Worm (Caenorhabditis elegans) whole organism, late embryonic: Measurements from ENCODE around the gene T04C12.7.

Source experiments
- C08G9.2 ChIP-seq: sonication (generic microtip); optimal IDR thresholded peaks from 2 replicates; lab custom pipeline; 2016; ENCODE audit warnings: mild to moderate bottlenecking, missing genetic modification characterization, moderate library complexity, missing compliant biosample characterization
- K02D7.2 ChIP-seq: sonication (generic microtip); optimal IDR thresholded peaks from 2 replicates; lab custom pipeline; 2017; ENCODE audit warnings: mild to moderate bottlenecking, missing genetic modification characterization, missing compliant biosample characterization
- T23F11.4 ChIP-seq: fragments of 200-800 bp; sonication (Bioruptor generic); optimal IDR thresholded peaks from 2 replicates; lab custom pipeline; 2018; ENCODE audit warnings: mild to moderate bottlenecking, missing genetic modification characterization, missing compliant biosample characterization
- ceh-14 ChIP-seq: sonication (generic microtip); optimal IDR thresholded peaks from 2 replicates; lab custom pipeline; 2016; ENCODE audit warnings: missing genotype, missing genetic modification characterization, missing compliant biosample characterization
- ceh-22 ChIP-seq: sonication (generic microtip); optimal IDR thresholded peaks from 2 replicates; lab custom pipeline; 2017; ENCODE audit warnings: missing biosample characterization, missing genetic modification characterization
- ceh-24 ChIP-seq: sonication (generic microtip); optimal IDR thresholded peaks from 2 replicates; lab custom pipeline; 2016; ENCODE audit warnings: mild to moderate bottlenecking, missing genetic modification characterization, missing compliant biosample characterization
- ceh-30 ChIP-seq: fragments of 150-350 bp; optimal IDR thresholded peaks from 2 replicates; lab custom pipeline; 2014; ENCODE audit warnings: missing biosample characterization, missing genetic modification characterization
- ceh-34 ChIP-seq: sonication (generic microtip); optimal IDR thresholded peaks from 2 replicates; lab custom pipeline; 2016; ENCODE audit warnings: mild to moderate bottlenecking, missing genetic modification characterization, missing compliant biosample characterization
- ceh-45 ChIP-seq: fragments of 200-800 bp; sonication (Bioruptor generic); IDR thresholded peaks from 2 replicates; pipeline ENCODE4 v1.3.6; 2022; ENCODE audit warnings: missing genetic modification reagents, missing genetic modification characterization, missing compliant biosample characterization
- ceh-48 ChIP-seq: sonication (generic microtip); optimal IDR thresholded peaks from 2 replicates; lab custom pipeline; 2016; ENCODE audit warnings: missing genetic modification characterization, inconsistent platforms, missing compliant biosample characterization
- ceh-6 ChIP-seq: fragments of 200-800 bp; sonication (Bioruptor generic); optimal IDR thresholded peaks from 2 replicates; lab custom pipeline; 2018; ENCODE audit warnings: mild to moderate bottlenecking, missing genetic modification characterization, missing compliant biosample characterization
- che-1 ChIP-seq: sonication (generic microtip); optimal IDR thresholded peaks from 2 replicates; lab custom pipeline; 2016; ENCODE audit warnings: mild to moderate bottlenecking, missing genetic modification characterization, missing compliant biosample characterization
- eyg-1 ChIP-seq: sonication (generic microtip); optimal IDR thresholded peaks from 2 replicates; lab custom pipeline; 2016; ENCODE audit warnings: missing genotype, missing genetic modification characterization, missing compliant biosample characterization
- fax-1 ChIP-seq: sonication (generic microtip); optimal IDR thresholded peaks from 2 replicates; lab custom pipeline; 2016; ENCODE audit warnings: missing genotype, missing genetic modification characterization, missing compliant biosample characterization
- fkh-6 ChIP-seq: sonication (generic microtip); optimal IDR thresholded peaks from 2 replicates; lab custom pipeline; 2016; ENCODE audit warnings: missing genetic modification characterization, missing compliant biosample characterization
- hlh-13 ChIP-seq: fragments of 200-800 bp; sonication (Bioruptor generic); optimal IDR thresholded peaks from 2 replicates; lab custom pipeline; 2018; ENCODE audit warnings: mild to moderate bottlenecking, missing genetic modification characterization, missing compliant biosample characterization
- hlh-6 ChIP-seq: sonication (generic microtip); optimal IDR thresholded peaks from 2 replicates; lab custom pipeline; 2016; ENCODE audit warnings: missing genotype, missing genetic modification characterization, missing compliant biosample characterization
- hlh-8 ChIP-seq: sonication (generic microtip); optimal IDR thresholded peaks from 2 replicates; lab custom pipeline; 2016; ENCODE audit warnings: missing genotype, missing genetic modification characterization, missing compliant biosample characterization
- lim-6 ChIP-seq: sonication (generic microtip); optimal IDR thresholded peaks from 2 replicates; lab custom pipeline; 2016; ENCODE audit warnings: missing genetic modification characterization, missing compliant biosample characterization
- madf-2 ChIP-seq: sonication (generic microtip); optimal IDR thresholded peaks from 2 replicates; lab custom pipeline; 2017; ENCODE audit warnings: missing genetic modification characterization, missing compliant biosample characterization
- mec-3 ChIP-seq: sonication (generic microtip); optimal IDR thresholded peaks from 2 replicates; lab custom pipeline; 2016; ENCODE audit warnings: borderline replicate concordance, missing genetic modification characterization, missing compliant biosample characterization
- nfya-1 ChIP-seq: sonication (generic microtip); optimal IDR thresholded peaks from 2 replicates; lab custom pipeline; 2017; ENCODE audit warnings: missing genetic modification characterization, mild to moderate bottlenecking, missing compliant biosample characterization, antibody characterized with exemption, moderate library complexity
- nhr-232 ChIP-seq: sonication (generic microtip); optimal IDR thresholded peaks from 2 replicates; lab custom pipeline; 2016; ENCODE audit warnings: missing genetic modification characterization, missing compliant biosample characterization
- odd-2 ChIP-seq: sonication (generic microtip); optimal IDR thresholded peaks from 2 replicates; lab custom pipeline; 2017; ENCODE audit warnings: antibody characterized with exemption, mild to moderate bottlenecking, missing genetic modification characterization, missing compliant biosample characterization
- pag-3 ChIP-seq: sonication (generic microtip); optimal IDR thresholded peaks from 2 replicates; lab custom pipeline; 2016; ENCODE audit warnings: missing compliant biosample characterization, missing genetic modification characterization, borderline replicate concordance
- pat-9 ChIP-seq: fragments of 200-800 bp; sonication (Bioruptor generic); optimal IDR thresholded peaks from 2 replicates; lab custom pipeline; 2018; ENCODE audit warnings: mild to moderate bottlenecking, missing genetic modification characterization, moderate library complexity, missing compliant biosample characterization
- pax-1 ChIP-seq: fragments of 150-350 bp; optimal IDR thresholded peaks from 2 replicates; lab custom pipeline; 2014; ENCODE audit warnings: missing biosample characterization, missing genetic modification characterization
- pros-1 ChIP-seq: fragments of 150-350 bp; optimal IDR thresholded peaks from 2 replicates; lab custom pipeline; 2014; ENCODE audit warnings: missing biosample characterization, missing genetic modification reagents, missing genetic modification characterization
- ref-2 ChIP-seq: sonication (generic microtip); optimal IDR thresholded peaks from 2 replicates; lab custom pipeline; 2016; ENCODE audit warnings: missing genetic modification characterization, missing compliant biosample characterization
- sox-2 ChIP-seq: fragments of 200-800 bp; sonication (Bioruptor generic); IDR thresholded peaks from 2 replicates; pipeline ENCODE4 v1.3.6; 2022; ENCODE audit warnings: missing genetic modification reagents, missing genetic modification characterization, missing compliant biosample characterization
- tbx-2 ChIP-seq: sonication (generic microtip); optimal IDR thresholded peaks from 2 replicates; lab custom pipeline; 2016; ENCODE audit warnings: missing genetic modification characterization, missing compliant biosample characterization
- unc-3 ChIP-seq, 2 experiments: fragments of 200-800 bp in 1 of 2; sonication (Bioruptor generic) in 1 of 2; sonication (generic microtip) in 1 of 2; conservative IDR thresholded peaks in 1 of 2; optimal IDR thresholded peaks in 1 of 2; 2 replicates each; pipeline versions ENCODE4 v1.3.6 to Lab custom; 2016 to 2022; ENCODE audit warnings: missing compliant biosample characterization in 2 of 2, missing genetic modification characterization in 2 of 2, missing genetic modification reagents in 1 of 2
- zip-5 ChIP-seq: sonication (generic microtip); optimal IDR thresholded peaks from 2 replicates; lab custom pipeline; 2016; ENCODE audit warnings: missing genetic modification characterization, missing compliant biosample characterization
- ztf-16 ChIP-seq: sonication (generic microtip); optimal IDR thresholded peaks from 2 replicates; lab custom pipeline; 2017; ENCODE audit warnings: missing genetic modification characterization, missing compliant biosample characterization

T04C12.7 gene

ce11 chrV:11013179-11013578 is 40.7 kb upstream of the T04C12.7 start:
- no peak for TF ChIP-seq ceh-45 (GFP tag; lab: Robert Waterston, UW)
- TF ChIP-seq mec-3: no peak
- no peak for TF ChIP-seq madf-2
- TF ChIP-seq nfya-1 (tag; lab: Kevin White, UChicago): no peak
- TF ChIP-seq pros-1: no peak
- TF ChIP-seq odd-2 (tag; lab: Kevin White, UChicago): no peak
- no peak for TF ChIP-seq nhr-232 (tag; lab: Kevin White, UChicago)
- TF ChIP-seq ceh-24: no peak
- no peak for TF ChIP-seq ceh-14
- TF ChIP-seq lim-6 (tag; lab: Kevin White, UChicago): no peak

- no peak for TF ChIP-seq fkh-6 (tag; lab: Kevin White, UChicago)
- TF ChIP-seq ceh-6 (GFP tag; lab: Kevin White, UChicago): no peak
- TF ChIP-seq ceh-48 (tag; lab: Kevin White, UChicago): no peak
- no peak for TF ChIP-seq hlh-6 (tag; lab: Kevin White, UChicago)
- TF ChIP-seq ceh-30 (tag; lab: Kevin White, UChicago): no peak
- no peak for TF ChIP-seq ceh-22 (tag; lab: Kevin White, UChicago)
- TF ChIP-seq ceh-24: no peak
- TF ChIP-seq nfya-1 (tag; lab: Kevin White, UChicago): no peak
These were observed 39.2 kb upstream of the T04C12.7 start for ce11 chrV:11014758-11015157.

DNA sequence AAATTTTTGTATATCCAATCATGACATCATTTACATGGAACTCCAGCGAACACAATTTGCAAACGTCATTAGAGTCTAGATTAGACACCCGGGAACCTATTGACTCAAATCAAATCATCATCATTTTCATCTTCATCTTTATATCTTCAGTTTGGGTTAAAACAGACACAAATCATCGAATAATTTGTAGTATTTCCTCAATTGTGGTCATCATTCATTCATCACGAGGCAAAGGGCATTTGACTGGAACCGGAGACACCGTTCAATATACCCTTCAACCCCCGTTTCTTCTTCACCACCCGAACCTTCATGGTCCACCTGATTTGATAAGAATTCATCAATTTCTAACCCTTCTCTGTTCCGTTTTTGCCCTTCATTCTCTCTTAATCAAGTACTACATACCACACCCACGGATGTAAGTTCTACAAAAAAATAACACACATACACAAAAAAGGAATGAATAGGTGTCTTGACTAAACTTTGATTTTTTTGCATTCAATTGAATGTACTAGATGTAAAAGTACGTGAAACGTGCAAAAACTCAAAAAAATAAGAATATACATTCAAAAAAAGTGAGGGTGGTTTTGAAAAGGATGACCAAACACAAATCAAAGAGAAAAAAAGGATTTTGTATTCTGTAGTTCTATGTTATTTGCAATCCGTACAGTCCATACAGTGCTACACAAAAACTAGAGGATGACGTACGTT is 36.9 kb upstream of the T04C12.7 start:
- no peak for TF ChIP-seq pros-1
- TF ChIP-seq ztf-16 (tag; lab: Kevin White, UChicago): no peak
- no peak for TF ChIP-seq K02D7.2
- no peak for TF ChIP-seq zip-5 (tag; lab: Kevin White, UChicago)
- no peak for TF ChIP-seq pax-1 (tag; lab: Kevin White, UChicago)
- TF ChIP-seq che-1 (tag; lab: Kevin White, UChicago): no peak
- TF ChIP-seq ref-2 (tag; lab: Kevin White, UChicago): no peak
- no peak for TF ChIP-seq pag-3 (tag; lab: Kevin White, UChicago)
- no peak for TF ChIP-seq unc-3 (GFP tag; conservative IDR thresholded peaks at IDR 0.05; lab: Robert Waterston, UW)
- TF ChIP-seq unc-3 (tag; optimal IDR thresholded peaks at IDR 0.05; lab: Kevin White, UChicago): no peak
- TF ChIP-seq hlh-13 (GFP tag; lab: Kevin White, UChicago): no peak
- TF ChIP-seq ceh-24: no peak
- TF ChIP-seq ceh-48 (tag; lab: Kevin White, UChicago): no peak
- TF ChIP-seq C08G9.2 (tag; lab: Kevin White, UChicago): no peak

DNA sequence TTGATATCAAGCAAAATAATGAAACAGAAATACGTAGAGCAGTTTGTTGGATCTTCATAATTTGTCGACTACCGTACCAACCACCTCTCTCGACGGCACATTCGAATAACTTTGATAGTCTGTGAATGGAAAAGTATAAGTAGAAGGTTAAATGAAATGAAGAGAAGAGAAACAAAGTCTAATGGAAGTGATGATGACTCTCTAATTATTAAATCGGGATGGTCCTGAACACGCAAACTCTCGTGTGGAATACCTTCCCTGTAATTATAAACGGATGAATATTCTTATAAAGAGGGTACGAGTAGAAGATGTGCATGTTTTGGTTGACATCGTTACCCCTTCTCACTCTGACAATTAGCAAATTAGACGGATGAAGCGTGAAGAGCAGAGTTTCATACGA is 31.1 kb upstream of the T04C12.7 start, which contains the start of the genes C13G3.12 and hot-6:
Gene C13G3.12 (minus strand): TSS at position 101 of the 400 bp plus-strand sequence.
Gene hot-6 (minus strand): TSS at position 121 of the 400 bp plus-strand sequence.
- TF ChIP-seq fax-1 (tag; lab: Kevin White, UChicago) (no peak), eyg-1 (tag; lab: Kevin White, UChicago) (no peak), ztf-16 (tag; lab: Kevin White, UChicago) (no peak), sox-2 (GFP tag; lab: Robert Waterston, UW) (no peak)
- TF ChIP-seq, all 69 proteins: peak for 0

ce11 chrV:11027740-11028139 is 26.2 kb upstream of the T04C12.7 start:
- no peak for TF ChIP-seq pat-9
- TF ChIP-seq ceh-48 (tag; lab: Kevin White, UChicago): no peak
- no peak for TF ChIP-seq ref-2 (tag; lab: Kevin White, UChicago)
- no peak for TF ChIP-seq T23F11.4 (GFP tag; lab: Kevin White, UChicago)
- TF ChIP-seq fkh-6 (tag; lab: Kevin White, UChicago): no peak
- TF ChIP-seq nfya-1 (tag; lab: Kevin White, UChicago): no peak
- no peak for TF ChIP-seq ceh-34 (tag; lab: Kevin White, UChicago)
- TF ChIP-seq tbx-2 (tag; lab: Kevin White, UChicago): no peak
- no peak for TF ChIP-seq unc-3 (GFP tag; conservative IDR thresholded peaks at IDR 0.05; lab: Robert Waterston, UW)
- TF ChIP-seq unc-3 (tag; optimal IDR thresholded peaks at IDR 0.05; lab: Kevin White, UChicago): no peak
- TF ChIP-seq hlh-8 (tag; lab: Kevin White, UChicago): no peak
- TF ChIP-seq K02D7.2: no peak
- TF ChIP-seq madf-2: no peak
- TF ChIP-seq, all 69 proteins: peak for 0
